Worm (Caenorhabditis elegans): Measurements from ENCODE around the gene W07B8.4.

The W07B8.4 gene

ce11 chrV:1157443-1157842 is 25.7 kb upstream of the W07B8.4 start:
- TF ChIP-seq flt-1 (GFP tag; IDR thresholded peaks at IDR 0.05) (no peak), ets-7 (tag; optimal IDR thresholded peaks at IDR 0.05) (no peak), scrt-1 (GFP tag; IDR thresholded peaks at IDR 0.05) (no peak), aly-1 (tag; optimal IDR thresholded peaks at IDR 0.05) (no peak), tbx-11 (GFP tag; IDR thresholded peaks at IDR 0.05) (no peak), hmg-4 (GFP tag; optimal IDR thresholded peaks at IDR 0.05) (no peak), sea-1 (GFP tag; conservative IDR thresholded peaks at IDR 0.05) (no peak), hmbx-1 (tag; optimal IDR thresholded peaks at IDR 0.05) (no peak), hnd-1 (tag; optimal IDR thresholded peaks at IDR 0.05) (no peak), B0310.2 (tag; optimal IDR thresholded peaks at IDR 0.05) (no peak), ceh-13 (GFP tag; optimal IDR thresholded peaks at IDR 0.05) (no peak), pes-1 (GFP tag; IDR thresholded peaks at IDR 0.05) (no peak), ama-1 (optimal IDR thresholded peaks at IDR 0.05) (no peak), tra-4 (tag; optimal IDR thresholded peaks at IDR 0.05) (no peak), tbx-37 (GFP tag; conservative IDR thresholded peaks at IDR 0.05) (no peak), ceh-36 (tag; optimal IDR thresholded peaks at IDR 0.05) (no peak), F13C5.2 (tag; optimal IDR thresholded peaks at IDR 0.05) (no peak)

ce11 chrV:1156431-1156830 is 24.7 kb upstream of the W07B8.4 start:
- TF ChIP-seq ceh-13 (GFP tag; optimal IDR thresholded peaks at IDR 0.05) = no peak
- no peak for TF ChIP-seq tbx-11 (GFP tag; IDR thresholded peaks at IDR 0.05)
- no peak for TF ChIP-seq sea-1 (GFP tag; conservative IDR thresholded peaks at IDR 0.05)
- TF ChIP-seq hnd-1 (tag; optimal IDR thresholded peaks at IDR 0.05) = no peak

- TF ChIP-seq flt-1 (GFP tag; IDR thresholded peaks at IDR 0.05) (no peak), scrt-1 (GFP tag; IDR thresholded peaks at IDR 0.05) (no peak), hnd-1 (tag; optimal IDR thresholded peaks at IDR 0.05) (no peak), tbx-37 (GFP tag; conservative IDR thresholded peaks at IDR 0.05) (no peak), ets-7 (tag; optimal IDR thresholded peaks at IDR 0.05) (no peak), ama-1 (optimal IDR thresholded peaks at IDR 0.05) (no peak), tra-4 (tag; optimal IDR thresholded peaks at IDR 0.05) (no peak)
These were observed 24.2 kb upstream of the W07B8.4 start, which contains the start of gene cmd-1 for ce11 chrV:1155914-1156313. cmd-1 (plus strand) TSS chrV:1156271.

- TF ChIP-seq flt-1 (GFP tag; IDR thresholded peaks at IDR 0.05) (no peak), sea-1 (GFP tag; conservative IDR thresholded peaks at IDR 0.05) (no peak), ceh-36 (tag; optimal IDR thresholded peaks at IDR 0.05) (peak; percentile 14)
These were observed 22.9 kb upstream of the W07B8.4 start for ce11 chrV:1154472-1155278.

- TF ChIP-seq scrt-1 (GFP tag; IDR thresholded peaks at IDR 0.05) (0 out of 2 replicates have a peak, but pooled peaks have one; percentile 43), tbx-37 (GFP tag; conservative IDR thresholded peaks at IDR 0.05) (0 out of 2 replicates have a peak, but pooled peaks have one; percentile 16), hmg-4 (GFP tag; optimal IDR thresholded peaks at IDR 0.05) (peak; percentile 31), sea-1 (GFP tag; conservative IDR thresholded peaks at IDR 0.05) (no peak), F13C5.2 (tag; optimal IDR thresholded peaks at IDR 0.05) (peak; percentile 44)
These were observed 22.2 kb upstream of the W07B8.4 start for ce11 chrV:1153925-1154324.

- TF ChIP-seq ceh-36 (tag; optimal IDR thresholded peaks at IDR 0.05) = no peak
- TF ChIP-seq tbx-11 (GFP tag; IDR thresholded peaks at IDR 0.05) = no peak
- TF ChIP-seq hmbx-1 (tag; optimal IDR thresholded peaks at IDR 0.05) = no peak
- no peak for TF ChIP-seq scrt-1 (GFP tag; IDR thresholded peaks at IDR 0.05)
- no peak for TF ChIP-seq hmg-4 (GFP tag; optimal IDR thresholded peaks at IDR 0.05)
- no peak for TF ChIP-seq ets-7 (tag; optimal IDR thresholded peaks at IDR 0.05)
- TF ChIP-seq F13C5.2 (tag; optimal IDR thresholded peaks at IDR 0.05) = no peak
- TF ChIP-seq hnd-1 (tag; optimal IDR thresholded peaks at IDR 0.05) = no peak
- no peak for TF ChIP-seq flt-1 (GFP tag; IDR thresholded peaks at IDR 0.05)
- no peak for TF ChIP-seq B0310.2 (tag; optimal IDR thresholded peaks at IDR 0.05)
- no peak for TF ChIP-seq tra-4 (tag; optimal IDR thresholded peaks at IDR 0.05)
These were observed 21.7 kb upstream of the W07B8.4 start for ce11 chrV:1153387-1153786.

ce11 chrV:1152736-1153135 is 21.0 kb upstream of the W07B8.4 start:
- TF ChIP-seq flt-1 (GFP tag; IDR thresholded peaks at IDR 0.05) = no peak
- no peak for TF ChIP-seq aly-1 (tag; optimal IDR thresholded peaks at IDR 0.05)
- TF ChIP-seq scrt-1 (GFP tag; IDR thresholded peaks at IDR 0.05) = no peak
- TF ChIP-seq ceh-13 (GFP tag; optimal IDR thresholded peaks at IDR 0.05) = no peak
- no peak for TF ChIP-seq B0310.2 (tag; optimal IDR thresholded peaks at IDR 0.05)
- no peak for TF ChIP-seq ets-7 (tag; optimal IDR thresholded peaks at IDR 0.05)
- no peak for TF ChIP-seq F13C5.2 (tag; optimal IDR thresholded peaks at IDR 0.05)

- TF ChIP-seq ets-7 (tag; optimal IDR thresholded peaks at IDR 0.05) = no peak
- TF ChIP-seq tbx-11 (GFP tag; IDR thresholded peaks at IDR 0.05) = no peak
- no peak for TF ChIP-seq ceh-36 (tag; optimal IDR thresholded peaks at IDR 0.05)
- TF ChIP-seq tra-4 (tag; optimal IDR thresholded peaks at IDR 0.05) = no peak
- TF ChIP-seq flt-1 (GFP tag; IDR thresholded peaks at IDR 0.05) = no peak
- no peak for TF ChIP-seq hmbx-1 (tag; optimal IDR thresholded peaks at IDR 0.05)
- no peak for TF ChIP-seq hnd-1 (tag; optimal IDR thresholded peaks at IDR 0.05)
- TF ChIP-seq pes-1 (GFP tag; IDR thresholded peaks at IDR 0.05) = no peak
- no peak for TF ChIP-seq F13C5.2 (tag; optimal IDR thresholded peaks at IDR 0.05)
- no peak for TF ChIP-seq sea-1 (GFP tag; conservative IDR thresholded peaks at IDR 0.05)
- no peak for TF ChIP-seq tbx-37 (GFP tag; conservative IDR thresholded peaks at IDR 0.05)
- TF ChIP-seq hmg-4 (GFP tag; optimal IDR thresholded peaks at IDR 0.05) = no peak
- TF ChIP-seq scrt-1 (GFP tag; IDR thresholded peaks at IDR 0.05) = no peak
- TF ChIP-seq ama-1 (optimal IDR thresholded peaks at IDR 0.05) = no peak
- no peak for TF ChIP-seq ceh-13 (GFP tag; optimal IDR thresholded peaks at IDR 0.05)
- no peak for TF ChIP-seq B0310.2 (tag; optimal IDR thresholded peaks at IDR 0.05)
- TF ChIP-seq aly-1 (tag; optimal IDR thresholded peaks at IDR 0.05) = no peak
These were observed 20.1 kb upstream of the W07B8.4 start for ce11 chrV:1151830-1152229.

Measured in whole organism, early embryonic.